Fruit fly (Drosophila melanogaster) whole organism, pupa: Measurements from ENCODE around the gene CG10365.

ENCODE experiments used
- CG12605 ChIP-seq: fragments of 200-800 bp; sonication (Bioruptor generic); IDR thresholded peaks from 2 replicates; pipeline ENCODE4 v1.3.6; 2022; ENCODE audit warnings: missing biosample characterization, missing genetic modification characterization
- CG13204 ChIP-seq: fragments of 200-800 bp; sonication (Bioruptor generic); optimal IDR thresholded peaks from 2 replicates; lab custom pipeline; 2018; ENCODE audit warnings: missing biosample characterization, mild to moderate bottlenecking, missing genetic modification characterization, moderate library complexity
- CG15710 ChIP-seq: fragments of 200-800 bp; sonication (Bioruptor generic); optimal IDR thresholded peaks from 2 replicates; lab custom pipeline; 2018; ENCODE audit warnings: missing biosample characterization, mild to moderate bottlenecking, missing genetic modification characterization, moderate library complexity
- CG17806 ChIP-seq: fragments of 200-800 bp; sonication (Bioruptor generic); optimal IDR thresholded peaks from 2 replicates; lab custom pipeline; 2018; ENCODE audit warnings: missing biosample characterization, mild to moderate bottlenecking, missing genetic modification characterization, moderate library complexity
- CG32121 ChIP-seq: fragments of 200-800 bp; sonication (Bioruptor generic); IDR thresholded peaks from 2 replicates; pipeline ENCODE4 v1.3.6; 2022; ENCODE audit warnings: missing biosample characterization, missing genetic modification characterization
- CG34367 ChIP-seq: fragments of 200-800 bp; sonication (Bioruptor generic); optimal IDR thresholded peaks from 2 replicates; lab custom pipeline; 2018; ENCODE audit warnings: missing biosample characterization, mild to moderate bottlenecking, missing genetic modification characterization
- CG8301 ChIP-seq: fragments of 200-800 bp; sonication (Bioruptor generic); optimal IDR thresholded peaks from 2 replicates; lab custom pipeline; 2018; ENCODE audit warnings: missing biosample characterization, mild to moderate bottlenecking, missing genetic modification characterization
- D1 ChIP-seq: fragments of 200-800 bp; sonication (Bioruptor generic); optimal IDR thresholded peaks from 2 replicates; lab custom pipeline; 2018; ENCODE audit warnings: missing biosample characterization, mild to moderate bottlenecking, missing genetic modification characterization, moderate library complexity
- EcR ChIP-seq: fragments of 200-800 bp; sonication (Bioruptor generic); optimal IDR thresholded peaks from 3 replicates; lab custom pipeline; 2019; ENCODE audit warnings: missing biosample characterization, missing genetic modification characterization, mild to moderate bottlenecking, moderate library complexity, missing genetic modification reagents
- Ets98B ChIP-seq: fragments of 200-800 bp; sonication (Bioruptor generic); IDR thresholded peaks from 2 replicates; pipeline ENCODE4 v1.3.6; 2022; ENCODE audit warnings: missing biosample characterization, missing genetic modification characterization
- Snoo ChIP-seq: fragments of 200-800 bp; sonication (Bioruptor generic); optimal IDR thresholded peaks from 3 replicates; lab custom pipeline; 2017; ENCODE audit warnings: missing biosample characterization, mild to moderate bottlenecking, missing genetic modification characterization, inconsistent platforms
- fd96Ca ChIP-seq: fragments of 200-800 bp; sonication (Bioruptor generic); IDR thresholded peaks from 3 replicates; pipeline ENCODE4 v1.3.6; 2022; ENCODE audit warnings: missing biosample characterization, missing genetic modification characterization
- gl ChIP-seq: fragments of 200-800 bp; sonication (Bioruptor generic); optimal IDR thresholded peaks from 2 replicates; lab custom pipeline; 2018; ENCODE audit warnings: missing biosample characterization, mild to moderate bottlenecking, missing genetic modification characterization
- rn ChIP-seq: fragments of 200-800 bp; sonication (Bioruptor generic); IDR thresholded peaks from 2 replicates; pipeline ENCODE4 v1.3.6; 2022; ENCODE audit warnings: missing biosample characterization, missing genetic modification characterization

CG10365 gene

dm6 chr3R:23780757-23781156 is 57.6 kb downstream of the CG10365 start:
- TF ChIP-seq CG32121 (GFP tag; lab: Robert Waterston, UW) (no peak), D1 (tag; lab: Kevin White, UChicago) (no peak), EcR (no peak), Snoo (tag; lab: Kevin White, UChicago) (no peak), fd96Ca (GFP tag; lab: Robert Waterston, UW) (no peak), Ets98B (no peak), CG15710 (no peak), CG13204 (GFP tag; lab: Kevin White, UChicago) (no peak), CG12605 (GFP tag; lab: Robert Waterston, UW) (no peak), CG8301 (tag; lab: Kevin White, UChicago) (no peak), CG17806 (no peak), gl (tag; lab: Kevin White, UChicago) (no peak), rn (GFP tag; lab: Robert Waterston, UW) (no peak), CG34367 (tag; lab: Kevin White, UChicago) (no peak)
